Worm (Caenorhabditis elegans): Measurements from ENCODE around the gene W04H10.2.

The W04H10.2 gene

DNA sequence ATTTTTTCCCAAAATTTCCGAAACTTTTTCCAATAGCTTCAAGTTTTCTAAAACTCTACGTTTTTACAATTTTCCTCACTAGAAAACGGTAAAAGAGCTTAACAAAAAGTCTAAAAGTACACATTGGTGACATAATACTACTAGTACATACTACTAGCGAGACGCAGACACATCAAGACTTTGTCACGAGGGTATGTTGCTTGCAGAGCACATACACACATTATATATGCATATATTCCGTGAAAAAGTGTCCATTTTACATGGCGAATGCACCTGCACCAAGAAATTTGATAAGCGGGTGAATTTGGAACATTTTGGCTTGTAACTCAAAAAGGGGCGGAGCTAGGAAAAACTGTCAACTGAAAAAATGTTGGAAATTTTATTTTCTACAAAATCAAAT, 4.1 kb upstream of the W04H10.2 start (continued):
- TF ChIP-seq pag-3 (tag; optimal IDR thresholded peaks at IDR 0.05; ENCODE audit: borderline replicate concordance, insufficient read depth): no peak

- no peak for TF ChIP-seq fkh-10 (GFP tag; optimal IDR thresholded peaks at IDR 0.05)
- TF ChIP-seq nhr-76 (tag; optimal IDR thresholded peaks at IDR 0.05): no peak
Measured at ce11 chrII:602020-602419, 3.3 kb upstream of the W04H10.2 start, which contains the start of gene nhl-3. Gene nhl-3 (minus strand): TSS chrII:602120.

DNA sequence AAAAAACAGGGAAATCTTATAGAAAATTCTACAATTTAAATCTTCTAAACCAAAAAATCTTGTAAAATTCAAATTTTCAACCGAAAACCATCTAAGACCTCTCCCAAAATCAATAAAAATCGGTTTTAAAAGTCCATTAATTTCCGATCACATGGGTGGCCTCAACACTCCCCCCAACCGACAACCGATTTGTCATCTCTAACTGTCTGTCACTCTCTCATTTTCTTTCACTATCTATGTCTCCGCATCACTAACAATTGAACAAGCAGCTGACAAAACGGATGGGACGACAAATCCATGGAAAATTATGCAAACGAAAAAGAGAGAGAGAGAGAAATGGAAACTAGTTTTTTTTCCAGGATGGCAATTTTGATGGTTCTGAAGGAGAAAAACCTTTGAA, 2.4 kb upstream of the W04H10.2 start:
- TF ChIP-seq efl-3 (GFP tag; optimal IDR thresholded peaks at IDR 0.05) (no peak), ceh-90 (tag; optimal IDR thresholded peaks at IDR 0.05) (no peak), efl-1 (optimal IDR thresholded peaks at IDR 0.05) (peak; percentile 61 to 68), efl-1 (GFP tag; optimal IDR thresholded peaks at IDR 0.05 in 1 of 2) (peak; percentile 53 to 81), ceh-63 (GFP tag; optimal IDR thresholded peaks at IDR 0.05) (no peak), mdl-1 (tag; optimal IDR thresholded peaks at IDR 0.05) (peak in 1 of 2 experiments; percentile 81), Y116A8C.19 (tag; optimal IDR thresholded peaks at IDR 0.05; ENCODE audit: borderline replicate concordance) (no peak), lir-3 (tag; optimal IDR thresholded peaks at IDR 0.05; ENCODE audit: poor library complexity) (peak; percentile 8), nhr-90 (tag; optimal IDR thresholded peaks at IDR 0.05; ENCODE audit: poor library complexity) (no peak), F16B12.6 (tag; optimal IDR thresholded peaks at IDR 0.05) (no peak), aha-1 (tag; optimal IDR thresholded peaks at IDR 0.05) (no peak), pag-3 (tag; optimal IDR thresholded peaks at IDR 0.05; ENCODE audit: borderline replicate concordance, insufficient read depth) (no peak), isw-1 (GFP tag; IDR thresholded peaks at IDR 0.05) (peak; percentile 22), aly-2 (tag; optimal IDR thresholded peaks at IDR 0.05) (no peak), ceh-8 (GFP tag; optimal IDR thresholded peaks at IDR 0.05) (no peak), fkh-10 (GFP tag; optimal IDR thresholded peaks at IDR 0.05) (no peak), sup-37 (GFP tag; optimal IDR thresholded peaks at IDR 0.05) (no peak), nhr-12 (tag; optimal IDR thresholded peaks at IDR 0.05) (no peak), mep-1 (tag; optimal IDR thresholded peaks at IDR 0.05) (peak; percentile 87), pqm-1 (tag; optimal IDR thresholded peaks at IDR 0.05) (no peak), ets-5 (GFP tag; IDR thresholded peaks at IDR 0.05) (no peak), tbx-2 (tag; optimal IDR thresholded peaks at IDR 0.05) (peak; percentile 66), dsc-1 (tag; optimal IDR thresholded peaks at IDR 0.05) (peak; percentile 21), nhr-237 (tag; optimal IDR thresholded peaks at IDR 0.05) (no peak), lin-15B (tag; optimal IDR thresholded peaks at IDR 0.05) (no peak), unc-30 (tag; optimal IDR thresholded peaks at IDR 0.05) (no peak), alr-1 (tag; optimal IDR thresholded peaks at IDR 0.05; ENCODE audit: borderline replicate concordance) (no peak), unc-86 (tag; optimal IDR thresholded peaks at IDR 0.05) (peak; percentile 33), lin-14 (GFP tag; optimal IDR thresholded peaks at IDR 0.05) (peak; percentile 94), nhr-77 (tag; optimal IDR thresholded peaks at IDR 0.05) (no peak), mef-2 (tag; optimal IDR thresholded peaks at IDR 0.05) (no peak), fkh-8 (tag; optimal IDR thresholded peaks at IDR 0.05) (peak; percentile 27), fos-1 (tag; optimal IDR thresholded peaks at IDR 0.05) (no peak), zip-4 (GFP tag; optimal IDR thresholded peaks at IDR 0.05) (no peak), rnt-1 (tag; optimal IDR thresholded peaks at IDR 0.05) (peak; percentile 80), skn-1 (tag; optimal IDR thresholded peaks at IDR 0.05) (peak; percentile 76), tlp-1 (tag; optimal IDR thresholded peaks at IDR 0.05) (no peak), dpl-1 (GFP tag; optimal IDR thresholded peaks at IDR 0.05) (peak; percentile 34 to 57 (median 49)), egl-13 (tag; optimal IDR thresholded peaks at IDR 0.05) (no peak), C16A3.4 (tag; optimal IDR thresholded peaks at IDR 0.05) (peak; percentile 42), blmp-1 (tag; optimal IDR thresholded peaks at IDR 0.05) (peak; percentile 70), nhr-85 (tag) (peak; percentile 83), ceh-82 (tag; optimal IDR thresholded peaks at IDR 0.05) (peak in 1 of 3 experiments; percentile 56), xbp-1 (tag; optimal IDR thresholded peaks at IDR 0.05) (peak; percentile 23), nhr-71 (tag; optimal IDR thresholded peaks at IDR 0.05) (peak; percentile 86), lin-13 (GFP tag; optimal IDR thresholded peaks at IDR 0.05) (peak; percentile 73), jun-1 (tag; optimal IDR thresholded peaks at IDR 0.05) (no peak), ceh-88 (GFP tag; IDR thresholded peaks at IDR 0.05) (no peak)

Data from whole organism, L1 larva.